Worm (Caenorhabditis elegans) whole organism, L2 larva: ENCODE results near the gene chil-25.

Source experiments
- aly-2 ChIP-seq: fragments of 150-350 bp; optimal IDR thresholded peaks from 2 replicates; lab custom pipeline; 2014; ENCODE audit warnings: missing biosample characterization, missing genetic modification characterization
- ama-1 ChIP-seq: fragments of 150-350 bp; optimal IDR thresholded peaks from 2 replicates; lab custom pipeline; 2018; ENCODE audit warnings: inconsistent platforms
- dmd-4 ChIP-seq: sonication (generic microtip); optimal IDR thresholded peaks from 2 replicates; lab custom pipeline; 2017; ENCODE audit warnings: missing biosample characterization, missing genetic modification characterization
- gmeb-1 ChIP-seq: fragments of 150-350 bp; optimal IDR thresholded peaks from 2 replicates; lab custom pipeline; 2014; ENCODE audit warnings: missing biosample characterization, missing genetic modification characterization
- lin-13 ChIP-seq: fragments of 150-350 bp; optimal IDR thresholded peaks from 2 replicates; lab custom pipeline; 2014; ENCODE audit warnings: missing biosample characterization, missing genetic modification reagents, missing genetic modification characterization
- nhr-11 ChIP-seq: fragments of 150-350 bp; optimal IDR thresholded peaks from 2 replicates; lab custom pipeline; 2014; ENCODE audit warnings: missing biosample characterization, missing genetic modification characterization
- nhr-12 ChIP-seq: fragments of 150-350 bp; optimal IDR thresholded peaks from 2 replicates; lab custom pipeline; 2014; ENCODE audit warnings: missing biosample characterization, missing genetic modification characterization
- peb-1 ChIP-seq: fragments of 150-350 bp; optimal IDR thresholded peaks from 2 replicates; lab custom pipeline; 2014; ENCODE audit warnings: missing biosample characterization, missing genetic modification characterization
- unc-62 ChIP-seq: fragments of 150-350 bp; optimal IDR thresholded peaks from 2 replicates; lab custom pipeline; 2014; ENCODE audit warnings: missing biosample characterization, missing genetic modification reagents, missing genetic modification characterization
- zag-1 ChIP-seq: fragments of 150-350 bp; optimal IDR thresholded peaks from 2 replicates; lab custom pipeline; 2014; ENCODE audit warnings: missing biosample characterization, missing genetic modification characterization
- ztf-11 ChIP-seq: sonication (generic microtip); optimal IDR thresholded peaks from 2 replicates; lab custom pipeline; 2017; ENCODE audit warnings: missing biosample characterization, missing genetic modification characterization

ce11 chrII:9474367-9475105 is at the start of gene chil-25, which contains the start of gene chil-26:
- TF ChIP-seq peb-1 (tag; lab: Kevin White, UChicago) (no peak), nhr-11 (no peak), dmd-4 (no peak), lin-13 (no peak), unc-62 (GFP tag; lab: Kevin White, UChicago) (no peak), gmeb-1 (tag; lab: Kevin White, UChicago) (no peak), zag-1 (tag; lab: Kevin White, UChicago) (no peak), ztf-11 (tag; lab: Kevin White, UChicago) (no peak), nhr-12 (no peak), aly-2 (tag; lab: Kevin White, UChicago) (no peak), ama-1 (lab: Kevin White, UChicago) (no peak)
